6 worm cellular contexts compared by ENCODE assay signal in genomic region chrV:6220752-6221151, ce11.
A peak's percentile ranks its signal among the peaks of the same experiment; 100 is the strongest.
TF ChIP-seq lines count a peak whose summit lies in the region.

No protein-coding gene starts in this region.

TF ChIP-seq in whole organism, L1 larva, 84 proteins besides CTCF, POLR2A, EP300 and RAD21 (continues in another document):
- peak; percentile 18 for TF ChIP-seq nhr-20 (tag; optimal IDR thresholded peaks at IDR 0.05; lab: Kevin White, UChicago)
- TF ChIP-seq grh-1 (GFP tag; IDR thresholded peaks at IDR 0.05; lab: Robert Waterston, UW), result no peak
- peak in 1 of 6 experiments; percentile 44 for TF ChIP-seq elt-3 (tag; optimal IDR thresholded peaks at IDR 0.05; lab: Kevin White, UChicago)
- TF ChIP-seq nhr-47 (tag; optimal IDR thresholded peaks at IDR 0.05; lab: Kevin White, UChicago), result no peak
- TF ChIP-seq lin-14 (GFP tag; optimal IDR thresholded peaks at IDR 0.05; lab: Kevin White, UChicago), result peak; percentile 35
- TF ChIP-seq dsc-1 (tag; optimal IDR thresholded peaks at IDR 0.05; lab: Kevin White, UChicago), result peak; percentile 16
- peak; percentile 13 for TF ChIP-seq tbx-2 (tag; optimal IDR thresholded peaks at IDR 0.05; lab: Kevin White, UChicago)
- TF ChIP-seq egl-13 (tag; optimal IDR thresholded peaks at IDR 0.05; lab: Kevin White, UChicago), result no peak
- TF ChIP-seq lin-35 (GFP tag; optimal IDR thresholded peaks at IDR 0.05; lab: Kevin White, UChicago), result peak in 1 of 2 experiments; percentile 11
- TF ChIP-seq mab-9 (GFP tag; IDR thresholded peaks at IDR 0.05; lab: Robert Waterston, UW), result peak; percentile 30; the same call in 1 of the 2 replicates
- TF ChIP-seq Y116A8C.19 (tag; optimal IDR thresholded peaks at IDR 0.05; lab: Kevin White, UChicago; ENCODE audit: borderline replicate concordance), result no peak
- peak; percentile 18 for TF ChIP-seq elt-2 (tag; optimal IDR thresholded peaks at IDR 0.05; lab: Kevin White, UChicago)
- no peak for TF ChIP-seq hlh-4 (tag; optimal IDR thresholded peaks at IDR 0.05; lab: Kevin White, UChicago)
- TF ChIP-seq skn-1 (tag; optimal IDR thresholded peaks at IDR 0.05; lab: Kevin White, UChicago), result no peak
- no peak for TF ChIP-seq mdl-1 (tag; optimal IDR thresholded peaks at IDR 0.05; lab: Kevin White, UChicago)

TF ChIP-seq in whole organism, L2 larva, 48 proteins besides CTCF, POLR2A, EP300 and RAD21:
- TF ChIP-seq elt-1 (tag; optimal IDR thresholded peaks at IDR 0.05; lab: Kevin White, UChicago) (no peak), egl-27 (tag; optimal IDR thresholded peaks at IDR 0.05; lab: Kevin White, UChicago) (no peak), ceh-82 (tag; optimal IDR thresholded peaks at IDR 0.05; lab: Kevin White, UChicago) (no peak), alr-1 (tag; optimal IDR thresholded peaks at IDR 0.05; lab: Kevin White, UChicago) (no peak), nhr-21 (tag; optimal IDR thresholded peaks at IDR 0.05; lab: Kevin White, UChicago) (peak; percentile 46), nhr-6 (tag; optimal IDR thresholded peaks at IDR 0.05; lab: Kevin White, UChicago) (no peak), mdl-1 (tag; optimal IDR thresholded peaks at IDR 0.05; lab: Kevin White, UChicago) (no peak), dmd-4 (tag; optimal IDR thresholded peaks at IDR 0.05; lab: Kevin White, UChicago) (peak; percentile 7), skn-1 (tag; optimal IDR thresholded peaks at IDR 0.05; lab: Kevin White, UChicago) (no peak), fos-1 (tag; optimal IDR thresholded peaks at IDR 0.05; lab: Kevin White, UChicago) (no peak), ama-1 (optimal IDR thresholded peaks at IDR 0.05; lab: Kevin White, UChicago) (peak; percentile 29), C34F6.9 (tag; optimal IDR thresholded peaks at IDR 0.05; lab: Kevin White, UChicago) (no peak), sma-3 (GFP tag; optimal IDR thresholded peaks at IDR 0.05; lab: Kevin White, UChicago) (peak; percentile 25), mab-5 (tag; optimal IDR thresholded peaks at IDR 0.05; lab: Kevin White, UChicago) (no peak)

TF ChIP-seq in whole organism, L3 larva, 47 proteins besides CTCF, POLR2A, EP300 and RAD21 (continues in another document):
- no peak for TF ChIP-seq aly-2 (tag; optimal IDR thresholded peaks at IDR 0.05; lab: Kevin White, UChicago)
- TF ChIP-seq skn-1 (tag; optimal IDR thresholded peaks at IDR 0.05; lab: Kevin White, UChicago), result no peak
- TF ChIP-seq ceh-28 (tag; optimal IDR thresholded peaks at IDR 0.05; lab: Kevin White, UChicago), result no peak
- TF ChIP-seq egl-5 (tag; optimal IDR thresholded peaks at IDR 0.05; lab: Kevin White, UChicago), result no peak
- no peak for TF ChIP-seq snpc-4 (tag; optimal IDR thresholded peaks at IDR 0.05; lab: Kevin White, UChicago)
- peak; percentile 17 for TF ChIP-seq nhr-23 (tag; optimal IDR thresholded peaks at IDR 0.05; lab: Kevin White, UChicago)
- no peak for TF ChIP-seq zag-1 (tag; optimal IDR thresholded peaks at IDR 0.05; lab: Kevin White, UChicago)
- peak; percentile 34 for TF ChIP-seq pha-4 (tag; optimal IDR thresholded peaks at IDR 0.05; lab: Kevin White, UChicago)
- TF ChIP-seq fkh-10 (GFP tag; optimal IDR thresholded peaks at IDR 0.05; lab: Kevin White, UChicago), result no peak
- no peak for TF ChIP-seq nhr-76 (tag; optimal IDR thresholded peaks at IDR 0.05; lab: Kevin White, UChicago)
- no peak for TF ChIP-seq tbx-2 (tag; optimal IDR thresholded peaks at IDR 0.05; lab: Kevin White, UChicago)
- no peak for TF ChIP-seq nhr-12 (tag; optimal IDR thresholded peaks at IDR 0.05; lab: Kevin White, UChicago)
- TF ChIP-seq mml-1 (tag; optimal IDR thresholded peaks at IDR 0.05; lab: Kevin White, UChicago), result no peak
- no peak for TF ChIP-seq ceh-16 (tag; optimal IDR thresholded peaks at IDR 0.05; lab: Kevin White, UChicago)
- no peak for TF ChIP-seq nhr-67 (tag; optimal IDR thresholded peaks at IDR 0.05; lab: Kevin White, UChicago)
- no peak for TF ChIP-seq ceh-82 (tag; optimal IDR thresholded peaks at IDR 0.05; lab: Kevin White, UChicago)
- no peak for TF ChIP-seq nfya-1 (tag; optimal IDR thresholded peaks at IDR 0.05; lab: Kevin White, UChicago; ENCODE audit: insufficient read depth)
- TF ChIP-seq mdl-1 (tag; optimal IDR thresholded peaks at IDR 0.05; lab: Kevin White, UChicago), result no peak

TF ChIP-seq in whole organism, L4 larva, 104 proteins besides CTCF, POLR2A, EP300 and RAD21 (continues in another document):
- TF ChIP-seq lin-13 (GFP tag; optimal IDR thresholded peaks at IDR 0.05; lab: Kevin White, UChicago) (no peak), hlh-11 (tag; optimal IDR thresholded peaks at IDR 0.05; lab: Kevin White, UChicago) (no peak), unc-62 (GFP tag; optimal IDR thresholded peaks at IDR 0.05 in 1 of 2; lab: Kevin White, UChicago) (peak in 1 of 2 experiments; percentile 72), unc-62 (tag; optimal IDR thresholded peaks at IDR 0.05; lab: Kevin White, UChicago) (no peak), dmd-6 (GFP tag; IDR thresholded peaks at IDR 0.05; lab: Robert Waterston, UW) (peak; percentile 18), nhr-77 (tag; optimal IDR thresholded peaks at IDR 0.05; lab: Kevin White, UChicago) (peak; percentile 25), mxl-3 (GFP tag; optimal IDR thresholded peaks at IDR 0.05; lab: Kevin White, UChicago) (no peak), lin-29 (GFP tag; IDR thresholded peaks at IDR 0.05; lab: Robert Waterston, UW) (no peak), snpc-4 (tag; optimal IDR thresholded peaks at IDR 0.05; lab: Kevin White, UChicago) (no peak), lin-39 (tag; optimal IDR thresholded peaks at IDR 0.05; lab: Kevin White, UChicago) (no peak), mdl-1 (tag; optimal IDR thresholded peaks at IDR 0.05; lab: Kevin White, UChicago) (no peak), nhr-25 (tag; optimal IDR thresholded peaks at IDR 0.05; lab: Kevin White, UChicago; ENCODE audit: borderline replicate concordance, insufficient read depth) (peak; percentile 44), lin-1 (GFP tag; IDR thresholded peaks at IDR 0.05; lab: Robert Waterston, UW) (no peak), mes-2 (tag; optimal IDR thresholded peaks at IDR 0.05; lab: Kevin White, UChicago; ENCODE audit: poor library complexity, severe bottlenecking) (peak; percentile 5), ama-1 (optimal IDR thresholded peaks at IDR 0.05; lab: Kevin White, UChicago) (peak; percentile 20), Y48G9A.11 (GFP tag; IDR thresholded peaks at IDR 0.05; lab: Robert Waterston, UW) (no peak), T26A8.4 (GFP tag; IDR thresholded peaks at IDR 0.05; lab: Robert Waterston, UW) (peak; percentile 16; the same call in 1 of the 2 replicates)

TF ChIP-seq in whole organism, late embryonic, 69 proteins besides CTCF, POLR2A, EP300 and RAD21:
- TF ChIP-seq C38D4.7 (GFP tag; optimal IDR thresholded peaks at IDR 0.05; lab: Kevin White, UChicago) (no peak), hlh-8 (tag; optimal IDR thresholded peaks at IDR 0.05; lab: Kevin White, UChicago) (no peak), ceh-19 (GFP tag; optimal IDR thresholded peaks at IDR 0.05; lab: Kevin White, UChicago) (no peak), ceh-14 (tag; optimal IDR thresholded peaks at IDR 0.05; lab: Kevin White, UChicago) (no peak), ama-1 (optimal IDR thresholded peaks at IDR 0.05; lab: Kevin White, UChicago) (peak; percentile 71), dve-1 (tag; optimal IDR thresholded peaks at IDR 0.05; lab: Kevin White, UChicago) (no peak), madf-2 (tag; optimal IDR thresholded peaks at IDR 0.05; lab: Kevin White, UChicago) (no peak), zip-5 (tag; optimal IDR thresholded peaks at IDR 0.05; lab: Kevin White, UChicago) (no peak)

TF ChIP-seq in whole organism, young adult, 124 proteins besides CTCF, POLR2A, EP300 and RAD21:
- no peak for TF ChIP-seq cebp-1 (GFP tag; IDR thresholded peaks at IDR 0.05; lab: Robert Waterston, UW)
- TF ChIP-seq cebp-1 (tag; optimal IDR thresholded peaks at IDR 0.05; lab: Kevin White, UChicago), result peak; percentile 45
- TF ChIP-seq chd-7 (tag; optimal IDR thresholded peaks at IDR 0.05; lab: Kevin White, UChicago), result peak; percentile 33
- TF ChIP-seq akir-1 (GFP tag; optimal IDR thresholded peaks at IDR 0.05; lab: Kevin White, UChicago), result no peak
- peak; percentile 41 for TF ChIP-seq atf-7 (tag; optimal IDR thresholded peaks at IDR 0.05; lab: Kevin White, UChicago)
- no peak for TF ChIP-seq hsf-1 (GFP tag; IDR thresholded peaks at IDR 0.05; lab: Robert Waterston, UW)
- TF ChIP-seq nfyb-1 (GFP tag; IDR thresholded peaks at IDR 0.05; lab: Robert Waterston, UW), result 0 out of 2 replicates have a peak, but pooled peaks have one; percentile 35
- TF ChIP-seq rpc-1 (optimal IDR thresholded peaks at IDR 0.05; lab: Kevin White, UChicago), result no peak
- no peak for TF ChIP-seq rpc-1 (tag; optimal IDR thresholded peaks at IDR 0.05; lab: Kevin White, UChicago)
- TF ChIP-seq attf-6 (GFP tag; IDR thresholded peaks at IDR 0.05; lab: Robert Waterston, UW), result no peak
- TF ChIP-seq lin-35 (GFP tag; optimal IDR thresholded peaks at IDR 0.05; lab: Kevin White, UChicago), result peak in 1 of 3 experiments; percentile 55
- 0 out of 2 replicates have a peak, but pooled peaks have one; percentile 65 for TF ChIP-seq nfya-2 (GFP tag; IDR thresholded peaks at IDR 0.05; lab: Robert Waterston, UW)
- TF ChIP-seq madf-10 (tag; optimal IDR thresholded peaks at IDR 0.05; lab: Kevin White, UChicago), result peak; percentile 35
- no peak for TF ChIP-seq B0336.3 (GFP tag; IDR thresholded peaks at IDR 0.05; lab: Robert Waterston, UW)
- no peak for TF ChIP-seq let-607 (tag; optimal IDR thresholded peaks at IDR 0.05; lab: Kevin White, UChicago)
- TF ChIP-seq pha-4 (tag; optimal IDR thresholded peaks at IDR 0.05; lab: Kevin White, UChicago), result peak; percentile 43
- TF ChIP-seq Y56A3A.18 (GFP tag; IDR thresholded peaks at IDR 0.05; lab: Robert Waterston, UW), result 0 out of 2 replicates have a peak, but pooled peaks have one; percentile 7
- peak; percentile 85 for TF ChIP-seq ama-1 (optimal IDR thresholded peaks at IDR 0.05; lab: Kevin White, UChicago)
- TF ChIP-seq ama-1 (GFP tag; optimal IDR thresholded peaks at IDR 0.05; lab: Kevin White, UChicago), result no peak
- 0 out of 2 replicates have a peak, but pooled peaks have one; percentile 55 for TF ChIP-seq Y53G8AR.9 (GFP tag; conservative IDR thresholded peaks at IDR 0.05; lab: Robert Waterston, UW)
- TF ChIP-seq bed-1 (GFP tag; IDR thresholded peaks at IDR 0.05; lab: Robert Waterston, UW), result no peak
- 0 out of 2 replicates have a peak, but pooled peaks have one; percentile 28 for TF ChIP-seq pbrm-1 (GFP tag; IDR thresholded peaks at IDR 0.05; lab: Robert Waterston, UW)
- TF ChIP-seq lsl-1 (GFP tag; optimal IDR thresholded peaks at IDR 0.05; lab: Kevin White, UChicago), result no peak
- no peak for TF ChIP-seq B0261.1 (tag; optimal IDR thresholded peaks at IDR 0.05; lab: Kevin White, UChicago)
- 0 out of 2 replicates have a peak, but pooled peaks have one; percentile 19 for TF ChIP-seq Y95B8A.8 (GFP tag; IDR thresholded peaks at IDR 0.05; lab: Robert Waterston, UW)
- peak; percentile 8 for TF ChIP-seq snpc-4 (GFP tag; optimal IDR thresholded peaks at IDR 0.05; lab: Kevin White, UChicago)
- TF ChIP-seq snpc-4 (tag; optimal IDR thresholded peaks at IDR 0.05; lab: Kevin White, UChicago), result no peak
- no peak for TF ChIP-seq rec-8 (tag; optimal IDR thresholded peaks at IDR 0.05; lab: Kevin White, UChicago)
